Fruit fly (Drosophila melanogaster) whole organism, prepupa: ENCODE data around the gene CG14280.

Experiments used
- Blimp-1 ChIP-seq: fragments of 200-800 bp; sonication (Bioruptor generic); optimal IDR thresholded peaks from 3 replicates; lab custom pipeline; 2017; ENCODE audit warnings: missing biosample characterization, missing genetic modification characterization, mild to moderate bottlenecking, moderate library complexity, missing genetic modification reagents
- CG10631 ChIP-seq: fragments of 200-800 bp; sonication (Bioruptor generic); optimal IDR thresholded peaks from 2 replicates; lab custom pipeline; 2016; ENCODE audit warnings: missing biosample characterization, missing genetic modification characterization
- CG11762 ChIP-seq: fragments of 200-800 bp; sonication (Bioruptor generic); optimal IDR thresholded peaks from 3 replicates; lab custom pipeline; 2016; ENCODE audit warnings: missing biosample characterization, missing genetic modification characterization; ENCODE audit not compliant: insufficient read depth
- CG31627 ChIP-seq: fragments of 200-800 bp; sonication (Bioruptor generic); optimal IDR thresholded peaks from 3 replicates; lab custom pipeline; 2016; ENCODE audit warnings: missing biosample characterization, missing genetic modification characterization
- CG32006 ChIP-seq: fragments of 200-800 bp; sonication (Bioruptor generic); optimal IDR thresholded peaks from 3 replicates; lab custom pipeline; 2017; ENCODE audit warnings: missing biosample characterization, mild to moderate bottlenecking, missing genetic modification characterization
- CG6163 ChIP-seq: fragments of 200-800 bp; sonication (Bioruptor generic); IDR thresholded peaks from 3 replicates; pipeline ENCODE4 v1.3.6; 2022; ENCODE audit warnings: missing biosample characterization, missing genetic modification characterization
- CG6808 ChIP-seq: fragments of 200-800 bp; sonication (Bioruptor generic); optimal IDR thresholded peaks from 3 replicates; lab custom pipeline; 2017; ENCODE audit warnings: missing biosample characterization, missing genetic modification characterization, mild to moderate bottlenecking, moderate library complexity, missing genetic modification reagents
- CG6854 ChIP-seq: fragments of 200-800 bp; sonication (Bioruptor generic); optimal IDR thresholded peaks from 2 replicates; lab custom pipeline; 2017; ENCODE audit warnings: missing biosample characterization, mild to moderate bottlenecking, missing genetic modification characterization
- CG8632 ChIP-seq: fragments of 200-800 bp; sonication (Bioruptor generic); optimal IDR thresholded peaks from 3 replicates; lab custom pipeline; 2016; ENCODE audit warnings: missing biosample characterization, missing genetic modification characterization
- CG9139 ChIP-seq: fragments of 200-800 bp; sonication (Bioruptor generic); optimal IDR thresholded peaks from 3 replicates; lab custom pipeline; 2017; ENCODE audit warnings: missing biosample characterization, mild to moderate bottlenecking, missing genetic modification characterization
- Eip75B ChIP-seq: fragments of 200-800 bp; sonication (Bioruptor generic); optimal IDR thresholded peaks from 3 replicates; lab custom pipeline; 2016; ENCODE audit warnings: missing biosample characterization, missing genetic modification characterization
- Eip78C ChIP-seq: fragments of 200-800 bp; sonication (Bioruptor generic); peaks from one replicate; lab custom pipeline; 2016; ENCODE audit warnings: missing biosample characterization, missing genetic modification characterization
- Eip93F ChIP-seq: fragments of 200-800 bp; sonication (Bioruptor generic); optimal IDR thresholded peaks from 2 replicates; lab custom pipeline; 2016; ENCODE audit warnings: missing biosample characterization, mild to moderate bottlenecking, missing genetic modification characterization
- Ets96B ChIP-seq: fragments of 200-800 bp; optimal IDR thresholded peaks from 2 replicates; lab custom pipeline; 2019; ENCODE audit warnings: missing biosample characterization, mild to moderate bottlenecking, missing genetic modification characterization, moderate library complexity
- Gug ChIP-seq: fragments of 200-800 bp; sonication (Bioruptor generic); IDR thresholded peaks from 2 replicates; pipeline ENCODE4 v1.3.6; 2022; ENCODE audit warnings: missing biosample characterization, missing genetic modification characterization
- Hr4 ChIP-seq: fragments of 200-800 bp; sonication (Bioruptor generic); optimal IDR thresholded peaks from 3 replicates; lab custom pipeline; 2016; ENCODE audit warnings: missing biosample characterization, missing genetic modification characterization
- Met ChIP-seq: fragments of 200-800 bp; sonication (Bioruptor generic); optimal IDR thresholded peaks from 3 replicates; lab custom pipeline; 2016; ENCODE audit warnings: missing biosample characterization, missing genetic modification characterization
- Sox14 ChIP-seq: fragments of 200-800 bp; sonication (Bioruptor generic); optimal IDR thresholded peaks from 3 replicates; lab custom pipeline; 2016; ENCODE audit warnings: missing biosample characterization, missing genetic modification characterization
- Sox15 ChIP-seq: fragments of 200-800 bp; sonication (Bioruptor generic); optimal IDR thresholded peaks from 3 replicates; lab custom pipeline; 2016; ENCODE audit warnings: missing biosample characterization, missing genetic modification characterization
- cyc ChIP-seq: fragments of 200-800 bp; sonication (Bioruptor generic); optimal IDR thresholded peaks from 3 replicates; lab custom pipeline; 2016; ENCODE audit warnings: missing biosample characterization, missing genetic modification characterization
- fd59A ChIP-seq: fragments of 200-800 bp; sonication (Bioruptor generic); optimal IDR thresholded peaks from 2 replicates; lab custom pipeline; 2017; ENCODE audit warnings: missing biosample characterization, mild to moderate bottlenecking, missing genetic modification characterization, missing genetic modification reagents
- fkh ChIP-seq: fragments of 200-800 bp; sonication (Bioruptor generic); optimal IDR thresholded peaks from 3 replicates; lab custom pipeline; 2017; ENCODE audit warnings: missing biosample characterization, mild to moderate bottlenecking, missing genetic modification characterization, moderate library complexity
- net ChIP-seq: fragments of 200-800 bp; sonication (Bioruptor generic); optimal IDR thresholded peaks from 3 replicates; lab custom pipeline; 2016; ENCODE audit warnings: missing biosample characterization, missing genetic modification characterization
- spab ChIP-seq: fragments of 200-800 bp; sonication (Bioruptor generic); optimal IDR thresholded peaks from 2 replicates; lab custom pipeline; 2017; ENCODE audit warnings: missing biosample characterization, mild to moderate bottlenecking, missing genetic modification characterization, missing genetic modification reagents
- ss ChIP-seq, 2 experiments: fragments of 200-800 bp; sonication (Bioruptor generic); optimal IDR thresholded peaks; 2 replicates in 1 of 2; 3 replicates in 1 of 2; lab custom pipeline; 2017 to 2018; ENCODE audit warnings: mild to moderate bottlenecking in 2 of 2, missing biosample characterization in 2 of 2, missing genetic modification characterization in 2 of 2, moderate library complexity in 1 of 2
- svp ChIP-seq: fragments of 200-800 bp; sonication (Bioruptor generic); peaks from one replicate; lab custom pipeline; 2016; ENCODE audit warnings: missing biosample characterization, missing genetic modification characterization
- topi ChIP-seq: fragments of 200-800 bp; sonication (Bioruptor generic); optimal IDR thresholded peaks from 3 replicates; lab custom pipeline; 2016; ENCODE audit warnings: missing biosample characterization, missing genetic modification characterization

Gene CG14280

DNA sequence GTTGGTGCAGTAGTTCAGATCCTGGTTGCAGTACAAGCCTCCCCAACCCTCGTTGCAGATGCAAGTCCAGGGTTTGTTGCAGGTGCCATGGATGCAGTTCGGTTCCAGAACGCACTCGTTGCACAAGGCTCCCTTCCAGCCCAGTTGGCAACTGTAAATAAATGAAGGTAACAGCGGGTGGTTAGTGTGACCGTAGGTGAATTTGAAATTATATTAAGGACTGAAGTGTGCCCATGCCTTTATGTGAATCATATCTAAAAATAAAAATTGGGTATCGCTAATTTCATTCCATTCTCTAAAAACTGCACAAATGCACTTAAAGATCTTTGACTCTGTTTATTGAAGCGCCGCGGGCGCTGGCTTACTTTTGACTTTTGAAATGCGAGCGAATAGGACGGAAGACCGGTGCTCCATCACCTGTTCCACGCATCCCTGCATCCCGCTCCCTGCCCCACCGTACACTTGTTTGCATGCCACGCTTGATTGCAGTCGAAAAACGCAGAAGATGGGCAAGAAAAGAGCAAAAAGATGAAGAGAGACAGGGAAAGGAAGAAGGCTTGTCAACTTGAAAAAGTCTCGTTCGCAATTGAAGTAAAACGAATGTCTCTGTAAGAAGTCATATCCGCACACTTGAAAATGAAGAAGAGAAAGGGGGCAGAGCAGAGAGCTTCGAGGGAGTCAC lies 50.0 kb downstream of the CG14280 start:
- TF ChIP-seq Sox14 (GFP tag; lab: Kevin White, UChicago) (no peak), Blimp-1 (GFP tag; lab: Kevin White, UChicago) (no peak), CG9139 (GFP tag; lab: Kevin White, UChicago) (no peak), CG6163 (no peak), Ets96B (tag; lab: Kevin White, UChicago) (no peak), CG6808 (GFP tag; lab: Kevin White, UChicago) (no peak), CG31627 (GFP tag; lab: Kevin White, UChicago) (no peak), Sox15 (GFP tag; lab: Kevin White, UChicago) (no peak), Eip75B (GFP tag; lab: Kevin White, UChicago) (no peak), Eip78C (GFP tag; lab: Kevin White, UChicago) (peak; percentile 38), fd59A (GFP tag; lab: Kevin White, UChicago) (no peak), Hr4 (GFP tag; lab: Kevin White, UChicago) (no peak), net (GFP tag; lab: Kevin White, UChicago) (no peak), ss (GFP tag; optimal IDR thresholded peaks at IDR 0.05; lab: Kevin White, UChicago) (peak in 1 of 2 experiments; percentile 69), fkh (GFP tag; lab: Kevin White, UChicago) (no peak), CG10631 (GFP tag; lab: Kevin White, UChicago) (no peak), CG11762 (GFP tag; lab: Kevin White, UChicago) (no peak)

DNA sequence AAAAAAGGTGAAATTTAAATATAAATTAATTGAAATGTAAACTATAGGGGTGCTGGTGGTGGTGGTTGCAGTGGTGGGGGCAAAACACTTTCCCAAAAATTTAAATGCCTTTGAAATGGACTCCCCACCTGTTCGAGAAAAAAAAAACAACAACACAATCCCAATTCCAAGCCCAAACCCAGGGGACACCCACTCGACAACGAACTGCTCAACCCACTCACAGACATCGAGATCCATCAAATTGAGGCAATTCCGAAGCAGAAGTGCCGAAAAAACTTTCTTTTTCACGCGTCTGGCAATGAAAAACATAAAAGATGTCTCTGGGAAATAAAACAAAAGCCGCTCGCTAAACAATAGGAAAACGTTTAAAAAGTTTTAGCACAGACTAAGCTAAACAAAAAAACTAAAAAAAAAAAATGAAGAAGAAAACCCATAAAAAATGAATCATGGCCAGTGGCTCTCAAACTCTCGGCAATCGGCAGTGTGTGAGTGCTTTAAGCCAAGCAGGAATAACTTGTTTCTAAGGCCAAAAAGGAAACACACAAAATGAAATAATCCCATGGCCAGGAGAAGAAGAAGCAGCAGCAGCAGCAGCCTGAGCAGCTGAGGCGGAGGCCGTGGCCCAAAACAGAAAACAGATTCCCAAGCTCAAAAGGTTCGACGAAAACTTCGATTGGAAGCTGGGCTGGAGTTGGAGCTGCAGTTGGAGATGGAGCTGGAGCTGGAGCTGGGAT lies 52.4 kb downstream of the CG14280 start:
- TF ChIP-seq Met (GFP tag; lab: Kevin White, UChicago) (no peak), Eip93F (GFP tag; lab: Kevin White, UChicago) (no peak), fd59A (GFP tag; lab: Kevin White, UChicago) (no peak), net (GFP tag; lab: Kevin White, UChicago) (no peak), Sox15 (GFP tag; lab: Kevin White, UChicago) (no peak), CG32006 (GFP tag; lab: Kevin White, UChicago) (no peak), cyc (GFP tag; lab: Kevin White, UChicago) (no peak), CG8632 (GFP tag; lab: Kevin White, UChicago) (no peak), svp (GFP tag; lab: Kevin White, UChicago) (no peak), CG6854 (GFP tag; lab: Kevin White, UChicago) (peak; percentile 35), Gug (GFP tag; lab: Robert Waterston, UW) (no peak), Ets96B (tag; lab: Kevin White, UChicago) (no peak), spab (GFP tag; lab: Kevin White, UChicago) (no peak), topi (GFP tag; lab: Kevin White, UChicago) (no peak), ss (GFP tag; optimal IDR thresholded peaks at IDR 0.05; lab: Kevin White, UChicago) (peak in 1 of 2 experiments; percentile 4)
